Fruit fly (Drosophila melanogaster): ENCODE measurements around the gene CG9948.

DNA sequence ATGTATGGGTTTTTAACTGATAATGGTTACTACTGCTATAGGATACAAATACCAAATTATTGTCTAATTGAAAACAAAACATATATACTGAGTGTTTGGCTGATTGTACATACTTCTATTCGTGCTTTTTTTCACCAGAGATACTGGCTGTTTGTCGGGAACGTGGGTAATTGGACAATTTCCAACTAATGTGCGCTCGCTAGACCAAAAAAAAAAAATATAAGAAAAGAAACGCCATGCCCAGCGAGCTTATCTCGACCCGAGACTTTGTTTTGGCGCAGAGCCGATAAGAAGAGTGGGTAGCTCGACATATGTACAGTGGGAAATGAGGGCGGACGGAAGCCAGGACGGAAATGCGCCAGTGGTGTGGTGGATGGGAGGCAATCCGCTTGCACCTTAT lies 7.4 kb downstream of the CG9948 start:
- TF ChIP-seq Eip75B (GFP tag; optimal IDR thresholded peaks at IDR 0.05) = no peak
- no peak for TF ChIP-seq spab (GFP tag; optimal IDR thresholded peaks at IDR 0.05)
- TF ChIP-seq CG6276 (GFP tag; optimal IDR thresholded peaks at IDR 0.05) = no peak
- TF ChIP-seq CG16779 (tag; optimal IDR thresholded peaks at IDR 0.05) = no peak
- no peak for TF ChIP-seq CG8119 (GFP tag; IDR thresholded peaks at IDR 0.05)
- no peak for TF ChIP-seq ss (GFP tag; optimal IDR thresholded peaks at IDR 0.05)
- no peak for TF ChIP-seq Met (GFP tag; optimal IDR thresholded peaks at IDR 0.05)
- TF ChIP-seq fkh (GFP tag; optimal IDR thresholded peaks at IDR 0.05) = no peak
- TF ChIP-seq Sox15 (GFP tag; optimal IDR thresholded peaks at IDR 0.05) = no peak
- no peak for TF ChIP-seq CG32006 (GFP tag; optimal IDR thresholded peaks at IDR 0.05)
- no peak for TF ChIP-seq Hr4 (GFP tag; optimal IDR thresholded peaks at IDR 0.05)
- no peak for TF ChIP-seq CG8632 (GFP tag; optimal IDR thresholded peaks at IDR 0.05)
- TF ChIP-seq CG4318 (GFP tag; optimal IDR thresholded peaks at IDR 0.05) = no peak

Measured in whole organism, prepupa.